Worm (Caenorhabditis elegans) whole organism, young adult: Measurements from ENCODE around the gene Y82E9BR.9.

Experiments
- B0261.1 ChIP-seq: sonication (generic microtip); optimal IDR thresholded peaks from 2 replicates; lab custom pipeline; 2016; ENCODE audit warnings: mild to moderate bottlenecking, missing genetic modification characterization, moderate library complexity, missing compliant biosample characterization
- K12H6.12 ChIP-seq: fragments of 200-800 bp; sonication (Bioruptor generic); optimal IDR thresholded peaks from 2 replicates; lab custom pipeline; 2018; ENCODE audit warnings: mild to moderate bottlenecking, missing genetic modification characterization, missing compliant biosample characterization
- ama-1 ChIP-seq, 3 experiments: fragments of 150-350 bp in 1 of 3; sonication (generic microtip) in 2 of 3; optimal IDR thresholded peaks; 2 replicates each; lab custom pipeline; 2014 to 2018; ENCODE audit warnings: missing biosample characterization in 2 of 3, missing genetic modification characterization in 2 of 3, missing genetic modification reagents in 2 of 3
- ceh-100 ChIP-seq: fragments of 200-800 bp; sonication (Bioruptor generic); IDR thresholded peaks from 2 replicates; pipeline ENCODE4 v1.3.6; 2022; ENCODE audit warnings: missing genetic modification reagents, missing genetic modification characterization, missing compliant biosample characterization
- lsl-1 ChIP-seq: fragments of 200-800 bp; sonication (Bioruptor generic); optimal IDR thresholded peaks from 2 replicates; lab custom pipeline; 2018; ENCODE audit warnings: mild to moderate bottlenecking, missing genetic modification characterization, moderate library complexity, missing compliant biosample characterization
- nhr-90 ChIP-seq: sonication (generic microtip); optimal IDR thresholded peaks from 2 replicates; lab custom pipeline; 2016; ENCODE audit warnings: missing genotype, mild to moderate bottlenecking, missing genetic modification characterization, missing compliant biosample characterization

DNA sequence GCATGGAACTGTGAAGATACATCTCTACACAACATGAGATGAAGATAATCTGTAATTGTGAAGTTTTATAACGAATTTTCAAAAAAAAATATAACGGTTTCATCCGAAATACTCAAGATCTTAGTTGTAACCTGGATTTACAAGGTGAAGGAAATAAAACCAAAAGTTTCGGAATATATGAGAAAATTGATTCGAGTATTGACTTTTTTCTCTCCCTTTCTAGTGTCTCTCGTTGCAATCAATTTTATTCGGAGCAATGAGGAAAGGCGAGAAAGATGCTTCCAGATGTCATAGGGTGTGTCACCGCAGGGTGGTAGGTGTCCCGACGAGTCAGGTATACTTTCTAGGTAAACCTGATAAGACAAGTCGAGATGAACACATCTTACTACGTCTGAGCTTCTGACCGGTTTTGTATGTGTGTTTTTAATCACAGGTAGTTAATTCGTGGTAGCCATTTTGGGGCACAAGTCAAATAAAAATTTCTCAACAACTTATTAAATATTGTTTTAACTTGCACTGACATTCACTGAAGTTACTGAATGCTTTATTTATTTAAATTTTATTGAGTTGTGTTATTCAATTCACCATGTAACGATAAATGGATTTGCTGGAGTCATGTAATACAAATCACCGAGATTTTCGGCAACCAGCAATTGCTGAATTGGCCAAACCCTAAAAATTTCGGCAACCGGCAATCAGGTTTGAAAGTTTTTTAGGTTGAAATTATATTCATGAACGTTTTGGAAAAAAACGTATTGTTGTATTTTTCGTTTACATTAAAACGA lies 28.9 kb upstream of the Y82E9BR.9 start, which contains the start of gene pals-20:
- no peak for TF ChIP-seq K12H6.12 (tag; lab: Kevin White, UChicago)
- no peak for TF ChIP-seq lsl-1 (GFP tag; lab: Kevin White, UChicago)
- no peak for TF ChIP-seq ama-1 (optimal IDR thresholded peaks at IDR 0.05; lab: Kevin White, UChicago)
- TF ChIP-seq ama-1 (GFP tag; optimal IDR thresholded peaks at IDR 0.05; lab: Kevin White, UChicago) = no peak
- no peak for TF ChIP-seq ceh-100 (GFP tag; lab: Robert Waterston, UW)
- no peak for TF ChIP-seq nhr-90 (tag; lab: Kevin White, UChicago)
- no peak for TF ChIP-seq B0261.1 (tag; lab: Kevin White, UChicago)
